Fruit fly (Drosophila melanogaster) whole organism, wandering third instar larva: Measurements from ENCODE around the gene Mip.

Source experiments
- Abd-B ChIP-seq: fragments of >200 bp; optimal IDR thresholded peaks from 2 replicates; lab custom pipeline; 2017; ENCODE audit warnings: missing biosample characterization, missing genetic modification characterization
- CG9705 ChIP-seq: fragments of 200-800 bp; sonication (Bioruptor generic); optimal IDR thresholded peaks from 2 replicates; lab custom pipeline; 2018; ENCODE audit warnings: missing biosample characterization, mild to moderate bottlenecking, missing genetic modification characterization
- Dif ChIP-seq: fragments of 200-275, 200-300 bp; sonication (Bioruptor generic); optimal IDR thresholded peaks from 2 replicates; lab custom pipeline; 2018; ENCODE audit warnings: missing biosample characterization, missing genetic modification characterization; ENCODE audit not compliant: partially characterized antibody
- Jra ChIP-seq: sonication (Bioruptor generic); optimal IDR thresholded peaks from 2 replicates; lab custom pipeline; 2016; ENCODE audit warnings: missing biosample characterization, missing genetic modification characterization
- Mio ChIP-seq: sonication (Bioruptor generic); optimal IDR thresholded peaks from 2 replicates; lab custom pipeline; 2016; ENCODE audit warnings: missing biosample characterization, missing genetic modification characterization
- Myc ChIP-seq: fragments of >200 bp; optimal IDR thresholded peaks from 2 replicates; lab custom pipeline; 2017
- OdsH ChIP-seq: fragments of 200-800 bp; sonication (Bioruptor generic); optimal IDR thresholded peaks from 2 replicates; lab custom pipeline; 2016; ENCODE audit warnings: missing biosample characterization, mild to moderate bottlenecking, missing genetic modification characterization
- Vsx2 ChIP-seq: fragments of 200-300, 225-300 bp; sonication (Bioruptor generic); optimal IDR thresholded peaks from 2 replicates; lab custom pipeline; 2018; ENCODE audit warnings: missing biosample characterization, missing genetic modification characterization; ENCODE audit not compliant: partially characterized antibody
- dl ChIP-seq, 2 experiments: fragments of 175-275, 200-275 bp in 1 of 2; fragments of 200-275 bp in 1 of 2; sonication (Bioruptor generic); optimal IDR thresholded peaks; lab custom pipeline; 2018; ENCODE audit warnings: mild to moderate bottlenecking in 2 of 2, missing biosample characterization in 2 of 2, missing genetic modification characterization in 2 of 2, moderate library complexity in 2 of 2; ENCODE audit not compliant: partially characterized antibody in 2 of 2, insufficient read depth in 1 of 2
- ey ChIP-seq: fragments of 200-800 bp; sonication (Bioruptor generic); optimal IDR thresholded peaks from 2 replicates; lab custom pipeline; 2016; ENCODE audit warnings: missing biosample characterization, missing genetic modification characterization
- jim ChIP-seq: fragments of 175-275, 200-325 bp; sonication (Bioruptor generic); optimal IDR thresholded peaks from 2 replicates; lab custom pipeline; 2016; ENCODE audit warnings: missing biosample characterization, mild to moderate bottlenecking, missing genetic modification characterization
- psq ChIP-seq: fragments of 200-800 bp; sonication (Bioruptor generic); optimal IDR thresholded peaks from 3 replicates; lab custom pipeline; 2017; ENCODE audit warnings: missing biosample characterization, mild to moderate bottlenecking, missing genetic modification characterization, moderate library complexity
- usp ChIP-seq: fragments of >200 bp; optimal IDR thresholded peaks from 2 replicates; lab custom pipeline; 2017; ENCODE audit warnings: missing biosample characterization, missing genetic modification characterization

- no peak for TF ChIP-seq psq (GFP tag; lab: Kevin White, UChicago)
- TF ChIP-seq CG9705 (GFP tag; lab: Kevin White, UChicago) = no peak
- no peak for TF ChIP-seq dl (GFP tag; optimal IDR thresholded peaks at IDR 0.05; lab: Kevin White, UChicago; ENCODE audit: insufficient read depth in 1 of 2, partially characterized antibody in 2 of 2)
- TF ChIP-seq Jra (GFP tag; lab: Kevin White, UChicago) = no peak
- no peak for TF ChIP-seq Abd-B (GFP tag; lab: Kevin White, UChicago)
- TF ChIP-seq Myc (lab: Kevin White, UChicago) = no peak
- TF ChIP-seq usp (GFP tag; lab: Kevin White, UChicago) = no peak
- no peak for TF ChIP-seq Vsx2 (GFP tag; lab: Kevin White, UChicago)
- TF ChIP-seq OdsH (GFP tag; lab: Kevin White, UChicago) = no peak
- no peak for TF ChIP-seq jim (GFP tag; lab: Kevin White, UChicago)
- no peak for TF ChIP-seq ey
- no peak for TF ChIP-seq Mio (GFP tag; lab: Kevin White, UChicago)
- TF ChIP-seq Dif (GFP tag; lab: Kevin White, UChicago) = no peak
These were observed 24.0 kb downstream of the Mip start, which contains the start of gene CG13725 for dm6 chr3L:17325418-17325817.
